Fruit fly (Drosophila melanogaster): ENCODE results near the gene CG7730.

CG7730 gene

dm6 chr3L:16986062-16987013 lies 41.0 kb upstream of the CG7730 start:
- TF ChIP-seq CG2199 (GFP tag; IDR thresholded peaks at IDR 0.05) (no peak), ash1 (GFP tag; optimal IDR thresholded peaks at IDR 0.05) (no peak), CG33557 (GFP tag; optimal IDR thresholded peaks at IDR 0.05) (no peak), CG1233 (GFP tag; optimal IDR thresholded peaks at IDR 0.05) (no peak), Dref (GFP tag; IDR thresholded peaks at IDR 0.05) (no peak), ind (GFP tag; optimal IDR thresholded peaks at IDR 0.05) (peak; percentile 29), D19B (GFP tag; optimal IDR thresholded peaks at IDR 0.05) (peak; percentile 30), GATAe (GFP tag; conservative IDR thresholded peaks at IDR 0.05) (no peak), CG1603 (tag; optimal IDR thresholded peaks at IDR 0.05) (peak; percentile 46), bowl (GFP tag; IDR thresholded peaks at IDR 0.05) (peak; percentile 14; the same call in 1 of the 2 replicates), CG10366 (GFP tag; IDR thresholded peaks at IDR 0.05) (peak; percentile 30), NC2α (GFP tag; optimal IDR thresholded peaks at IDR 0.05) (no peak), Doc2 (GFP tag; IDR thresholded peaks at IDR 0.05) (no peak), lmd (GFP tag; IDR thresholded peaks at IDR 0.05) (peak; percentile 27; the same call in 1 of the 2 replicates), Gsc (GFP tag; IDR thresholded peaks at IDR 0.05) (no peak), Dad (GFP tag; optimal IDR thresholded peaks at IDR 0.05) (no peak), usp (GFP tag; optimal IDR thresholded peaks at IDR 0.05) (no peak), zf30C (GFP tag; optimal IDR thresholded peaks at IDR 0.05) (no peak), Bgb (GFP tag; IDR thresholded peaks at IDR 0.05; ENCODE audit: partially characterized antibody) (no peak), dpn (GFP tag; optimal IDR thresholded peaks at IDR 0.05) (peak in 1 of 2 experiments; percentile 50), hkb (optimal IDR thresholded peaks at IDR 0.05) (no peak), hkb (GFP tag; IDR thresholded peaks at IDR 0.05) (no peak; the same call in 1 of the 2 replicates), ewg (GFP tag; optimal IDR thresholded peaks at IDR 0.05) (peak; percentile 39), B-H1 (GFP tag; IDR thresholded peaks at IDR 0.05) (0 out of 3 replicates have a peak, but pooled peaks have one; percentile 22), ems (GFP tag; optimal IDR thresholded peaks at IDR 0.05) (peak; percentile 30), CG6683 (GFP tag; optimal IDR thresholded peaks at IDR 0.05) (no peak), salm (tag; optimal IDR thresholded peaks at IDR 0.05) (no peak), CG15073 (GFP tag; optimal IDR thresholded peaks at IDR 0.05) (no peak), cg (GFP tag; optimal IDR thresholded peaks at IDR 0.05) (peak; percentile 52), crol (GFP tag; IDR thresholded peaks at IDR 0.05) (no peak), shn (GFP tag; optimal IDR thresholded peaks at IDR 0.05) (peak; percentile 38), hb (GFP tag; IDR thresholded peaks at IDR 0.05; ENCODE audit: partially characterized antibody) (no peak), nau (GFP tag; optimal IDR thresholded peaks at IDR 0.05) (peak; percentile 46), CG11398 (GFP tag; optimal IDR thresholded peaks at IDR 0.05) (no peak), so (GFP tag; IDR thresholded peaks at IDR 0.05) (no peak), Xrp1 (GFP tag; IDR thresholded peaks at IDR 0.05) (peak; percentile 21; the same call in 1 of the 2 replicates), YL-1 (GFP tag; optimal IDR thresholded peaks at IDR 0.05) (no peak), CG2678 (tag; optimal IDR thresholded peaks at IDR 0.05) (peak; percentile 73), pita (GFP tag; optimal IDR thresholded peaks at IDR 0.05) (no peak), p53 (GFP tag; optimal IDR thresholded peaks at IDR 0.05) (no peak), H15 (GFP tag; IDR thresholded peaks at IDR 0.05) (no peak), CG1024 (GFP tag; IDR thresholded peaks at IDR 0.05) (peak; percentile 49; the same call in 1 of the 2 replicates), CG7928 (GFP tag; optimal IDR thresholded peaks at IDR 0.05) (no peak), MBD-R2 (GFP tag; IDR thresholded peaks at IDR 0.05) (no peak; the same call in 1 of the 2 replicates), CG8089 (GFP tag; optimal IDR thresholded peaks at IDR 0.05) (peak; percentile 2), CG11560 (tag; IDR thresholded peaks at IDR 0.05) (no peak), Dip3 (GFP tag; optimal IDR thresholded peaks at IDR 0.05) (no peak), Oli (tag; optimal IDR thresholded peaks at IDR 0.05) (peak; percentile 75), CG10321 (GFP tag; IDR thresholded peaks at IDR 0.05) (no peak), CG8281 (tag; optimal IDR thresholded peaks at IDR 0.05) (peak; percentile 24)
